Fruit fly (Drosophila melanogaster) ovary, adult (tissue): Measurements from ENCODE around the gene CG10510.

ENCODE experiments used
- CG17801 ChIP-seq: fragments of 200-800 bp; optimal IDR thresholded peaks from 2 replicates; lab custom pipeline; 2019; ENCODE audit warnings: missing biosample characterization, mild to moderate bottlenecking, missing genetic modification characterization, moderate library complexity; ENCODE audit not compliant: partially characterized antibody

CG10510 gene

DNA sequence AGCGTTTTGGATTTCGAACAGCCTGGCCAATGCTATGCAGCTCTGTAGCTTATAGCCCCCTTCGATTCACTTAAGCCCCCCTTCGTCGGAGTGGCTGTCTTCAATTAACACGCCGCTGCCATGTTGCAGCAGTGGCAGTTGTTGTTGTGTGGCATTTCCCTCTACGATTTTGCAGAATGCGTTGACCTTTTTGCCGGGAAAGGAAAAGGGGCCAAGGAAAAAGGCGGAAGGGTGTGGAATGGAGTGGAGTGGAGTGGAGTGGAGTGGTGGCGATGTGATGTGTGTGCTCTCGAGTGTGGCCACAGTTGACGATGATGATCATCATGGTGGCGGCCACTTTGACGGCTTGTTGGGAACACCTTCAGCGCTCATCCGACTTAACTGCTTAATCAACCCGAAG lies 28.5 kb upstream of the CG10510 start:
- TF ChIP-seq CG17801 (GFP tag; lab: Kevin White, UChicago), result no peak

DNA sequence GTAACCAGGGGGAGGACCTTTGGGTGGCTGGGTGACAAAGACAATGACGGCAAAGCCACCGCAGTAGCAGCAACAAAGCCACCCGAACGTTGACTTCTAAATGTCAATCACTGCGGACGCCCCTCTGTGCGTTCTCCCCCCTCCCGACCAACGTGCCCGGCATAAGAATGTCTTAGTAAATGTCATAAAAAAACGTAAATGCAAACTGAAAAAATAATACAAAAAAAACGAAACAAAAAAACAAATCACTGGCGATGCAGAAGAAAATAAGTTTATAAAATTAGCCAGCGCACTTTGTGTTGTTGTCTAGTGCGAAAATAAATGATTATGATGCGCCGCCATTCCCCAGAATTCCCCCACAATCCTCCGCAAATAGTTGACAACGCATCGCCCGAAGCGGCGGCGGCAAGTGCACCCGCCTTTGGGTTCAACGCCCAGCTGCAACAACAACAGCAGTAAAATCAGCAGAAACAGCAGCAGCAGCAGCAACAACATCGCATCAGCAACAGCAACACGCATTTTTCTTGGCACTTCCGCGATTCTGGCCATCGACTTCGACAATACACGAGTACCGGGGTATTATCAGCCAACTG lies 27.2 kb upstream of the CG10510 start:
- no peak for TF ChIP-seq CG17801 (GFP tag; lab: Kevin White, UChicago)

DNA sequence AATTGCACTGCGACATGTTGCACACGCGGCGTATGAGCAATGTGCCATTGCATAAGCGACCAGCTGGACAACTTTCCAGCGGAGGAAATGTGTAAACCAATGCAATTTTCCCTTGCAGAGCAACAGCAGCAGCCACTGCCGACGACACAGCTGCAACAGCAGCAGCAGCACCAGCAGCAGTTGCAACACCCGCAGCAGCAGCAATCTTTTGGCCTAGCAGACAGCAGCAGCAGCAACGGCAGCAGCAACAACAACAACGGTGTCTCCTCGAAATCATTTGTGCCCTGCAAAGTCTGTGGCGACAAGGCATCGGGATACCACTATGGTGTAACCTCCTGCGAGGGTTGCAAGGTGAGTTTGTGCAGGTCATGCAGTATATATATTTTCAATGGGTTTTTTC lies 20.9 kb upstream of the CG10510 start:
- no peak for TF ChIP-seq CG17801 (GFP tag; lab: Kevin White, UChicago)

DNA sequence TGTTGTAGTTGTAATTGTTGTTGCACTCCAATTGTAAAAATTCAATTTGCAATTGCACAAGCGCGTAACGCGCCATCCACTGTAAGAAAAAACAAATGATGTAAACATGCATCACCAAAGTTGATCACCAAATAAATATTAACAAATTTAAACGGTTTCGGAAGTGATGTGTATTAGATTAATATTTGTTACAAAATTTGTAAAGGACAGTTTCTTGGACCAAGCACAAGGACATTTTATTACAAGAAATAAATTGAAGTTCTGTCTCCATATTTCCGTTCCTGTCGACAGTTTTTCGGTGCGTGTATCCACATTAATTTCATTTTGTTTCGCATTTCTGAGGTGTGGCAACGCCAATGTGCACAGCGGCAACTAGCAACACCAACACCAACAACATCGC lies 19.9 kb upstream of the CG10510 start:
- TF ChIP-seq CG17801 (GFP tag; lab: Kevin White, UChicago), result no peak

DNA sequence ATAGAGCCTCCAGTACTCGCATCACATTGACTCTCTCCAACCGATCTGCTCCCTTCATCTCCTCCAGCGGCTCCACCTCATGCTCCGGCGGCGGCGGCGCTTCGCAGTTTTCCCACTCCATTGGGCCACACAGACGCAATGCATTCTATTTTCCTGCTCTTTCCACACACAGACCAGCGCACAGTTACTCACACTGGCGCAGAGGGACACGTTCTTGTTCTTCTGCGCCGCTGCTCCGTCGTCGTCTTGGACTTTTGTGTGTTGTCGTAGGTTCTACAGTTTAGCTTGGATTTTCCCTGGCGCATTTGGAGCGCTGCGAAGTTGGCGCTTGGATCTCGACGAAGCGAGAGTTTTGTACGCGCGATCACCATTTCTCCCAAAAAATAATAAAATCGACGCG lies 16.4 kb upstream of the CG10510 start, which contains the start of gene Eip78C:
Gene Eip78C, plus strand, starts transcription at position 301 of the 400 bp plus-strand sequence.
- no peak for TF ChIP-seq CG17801 (GFP tag; lab: Kevin White, UChicago)

DNA sequence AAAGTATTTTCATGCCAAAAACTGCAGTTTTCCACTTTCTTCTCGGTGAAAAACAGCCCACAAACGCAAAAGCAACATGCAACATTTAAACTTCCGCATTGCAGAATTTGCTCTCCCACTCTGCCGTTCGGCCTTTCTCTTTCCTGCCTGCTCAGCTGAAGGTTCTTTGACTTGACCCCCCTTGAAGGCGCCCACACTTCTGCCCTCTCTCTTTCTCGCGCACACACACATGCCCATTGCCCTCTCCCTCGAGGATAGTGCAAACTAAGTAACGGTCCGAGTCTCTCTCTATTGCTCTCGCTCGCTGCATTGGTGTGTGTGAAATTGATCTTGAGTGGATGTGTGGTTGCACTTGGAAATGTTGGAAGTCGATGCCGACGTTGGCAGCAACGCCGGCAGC lies 15.8 kb upstream of the CG10510 start:
- no peak for TF ChIP-seq CG17801 (GFP tag; lab: Kevin White, UChicago)

DNA sequence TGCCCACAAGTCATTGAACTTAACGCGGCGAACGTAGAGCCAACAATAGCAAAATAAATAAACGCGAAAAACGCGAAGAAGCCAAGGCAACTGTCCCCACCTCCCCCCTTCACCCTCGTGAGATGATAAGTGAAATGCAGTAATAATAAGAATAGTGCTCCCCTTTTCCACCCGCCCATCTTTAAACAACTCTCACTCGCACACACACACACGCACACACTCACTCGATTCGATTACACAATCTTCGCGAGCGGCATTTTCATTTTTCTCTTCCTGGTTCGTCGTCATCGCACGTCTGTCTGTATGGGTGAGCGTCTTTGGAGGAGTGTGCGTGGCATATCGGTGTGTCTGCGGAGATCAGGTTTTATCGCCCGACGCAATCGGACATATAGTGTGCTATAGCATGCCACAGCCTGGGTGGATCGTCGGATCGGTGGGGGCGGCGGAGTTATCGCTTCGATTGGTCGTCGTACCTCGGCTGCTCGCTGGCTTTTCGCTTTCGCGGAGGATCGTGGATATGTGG lies 14.9 kb upstream of the CG10510 start:
- no peak for TF ChIP-seq CG17801 (GFP tag; lab: Kevin White, UChicago)

DNA sequence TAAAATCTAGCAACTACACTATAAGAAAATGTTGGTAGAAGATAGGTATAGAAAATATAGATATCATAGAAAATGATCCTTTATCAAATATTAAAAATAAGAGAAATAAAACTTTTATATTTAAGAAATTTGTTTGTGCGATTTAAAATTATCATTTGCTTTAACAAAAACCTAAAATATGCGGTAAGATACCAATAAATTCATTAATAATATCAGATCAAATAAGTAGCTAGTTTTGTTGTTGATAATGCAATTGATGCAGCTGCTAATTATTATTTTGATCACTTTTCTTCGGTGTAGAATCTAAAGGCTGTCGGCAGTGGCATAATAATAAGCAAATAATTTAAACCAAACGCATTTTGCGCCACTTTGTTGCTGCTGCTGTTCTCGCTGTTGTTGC lies 14.4 kb upstream of the CG10510 start:
- no peak for TF ChIP-seq CG17801 (GFP tag; lab: Kevin White, UChicago)

DNA sequence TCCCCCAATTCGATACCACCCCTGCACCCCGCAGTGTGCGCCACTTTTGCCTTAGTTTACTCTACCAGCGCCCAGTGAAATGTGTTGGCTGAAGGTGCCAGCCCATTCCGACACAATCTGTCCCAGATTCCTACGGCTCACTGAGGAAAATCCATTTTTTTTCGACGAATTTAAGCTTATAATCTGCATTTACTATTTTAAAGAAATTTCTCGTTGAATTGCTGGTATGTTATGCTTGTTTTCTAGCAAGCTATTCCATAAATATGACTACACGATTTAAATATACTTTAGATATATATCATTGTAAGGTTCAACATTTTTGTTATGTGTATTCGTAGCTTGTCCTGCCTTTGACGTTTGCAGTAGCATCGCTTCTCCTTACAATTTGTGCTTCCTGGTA lies 13.4 kb upstream of the CG10510 start:
- TF ChIP-seq CG17801 (GFP tag; lab: Kevin White, UChicago), result no peak

DNA sequence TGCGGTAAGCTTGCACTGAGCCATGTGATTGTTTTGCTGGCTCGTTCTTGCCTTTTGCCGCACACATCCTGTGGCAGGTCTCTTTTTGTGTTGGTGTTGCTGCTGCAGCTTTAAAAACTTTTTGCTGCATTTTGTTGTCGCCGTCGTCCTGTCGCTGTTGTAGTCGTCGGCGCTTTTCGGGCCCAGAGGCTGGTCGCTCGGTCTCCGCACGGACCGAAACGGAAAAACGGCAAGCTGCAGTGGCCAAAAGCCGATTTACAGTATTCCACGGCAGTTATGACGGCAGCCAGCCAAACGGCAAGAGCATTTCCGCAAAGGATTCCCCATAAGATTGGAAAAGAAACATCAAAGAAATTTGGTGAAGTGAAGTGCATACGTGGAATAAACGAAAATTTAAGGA lies 10.2 kb upstream of the CG10510 start, which contains the start of gene CG43219:
Gene CG43219, plus strand, starts transcription at position 301 of the 400 bp plus-strand sequence.
- TF ChIP-seq CG17801 (GFP tag; lab: Kevin White, UChicago), result no peak

DNA sequence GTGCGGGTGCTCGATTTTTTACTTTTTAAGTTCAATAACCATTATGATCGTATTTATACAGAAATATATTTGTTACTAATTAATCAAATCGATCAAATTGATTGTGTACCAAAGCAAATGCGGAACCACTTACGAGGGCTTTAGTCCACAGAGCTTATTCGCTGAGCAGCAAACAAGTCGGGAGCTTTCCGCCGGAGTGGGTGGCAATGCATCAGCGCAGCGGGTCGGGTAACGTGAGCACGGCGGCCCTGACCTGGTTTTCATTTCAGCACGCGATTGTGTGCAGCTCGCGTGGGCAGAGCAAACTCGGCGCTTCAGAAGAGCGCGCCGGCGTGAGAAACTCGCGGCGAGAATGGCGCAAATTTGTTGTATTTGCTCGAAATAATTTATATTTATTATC lies 9.3 kb upstream of the CG10510 start:
- TF ChIP-seq CG17801 (GFP tag; lab: Kevin White, UChicago), result no peak

DNA sequence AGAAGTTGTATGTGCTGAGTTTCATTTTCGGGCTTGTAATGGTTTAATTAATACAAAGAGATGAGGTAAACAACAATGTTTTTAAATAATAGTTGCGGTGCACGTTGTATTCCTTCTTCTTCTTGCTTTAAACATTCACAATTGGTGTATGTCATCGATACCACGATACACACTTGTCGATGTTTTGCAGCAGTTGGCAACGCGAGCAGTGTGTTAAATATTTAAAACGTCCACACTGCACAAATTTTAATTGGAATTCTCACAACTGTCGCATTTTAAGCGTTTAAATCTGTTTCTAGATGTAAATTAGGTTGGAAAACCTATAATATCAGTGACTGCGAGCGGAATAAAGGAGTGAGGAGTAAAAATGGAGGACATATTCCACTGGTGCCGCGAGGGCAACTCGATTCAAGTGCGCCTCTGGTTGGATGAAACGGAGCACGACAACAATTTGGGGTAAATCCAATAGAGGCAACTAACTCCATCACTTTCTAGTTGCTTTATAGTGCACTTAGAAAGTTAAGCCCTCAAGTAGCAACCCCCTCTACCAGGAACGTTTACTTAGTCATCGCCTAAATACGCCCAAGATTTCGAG lies 6.9 kb upstream of the CG10510 start, which contains the start of the genes Trmt112 and Ilk:
Gene Trmt112, minus strand, starts transcription at position 143 of the 595 bp plus-strand sequence.
Gene Ilk, plus strand, starts transcription at position 205 of the 595 bp plus-strand sequence.
- TF ChIP-seq CG17801 (GFP tag; lab: Kevin White, UChicago), result no peak

DNA sequence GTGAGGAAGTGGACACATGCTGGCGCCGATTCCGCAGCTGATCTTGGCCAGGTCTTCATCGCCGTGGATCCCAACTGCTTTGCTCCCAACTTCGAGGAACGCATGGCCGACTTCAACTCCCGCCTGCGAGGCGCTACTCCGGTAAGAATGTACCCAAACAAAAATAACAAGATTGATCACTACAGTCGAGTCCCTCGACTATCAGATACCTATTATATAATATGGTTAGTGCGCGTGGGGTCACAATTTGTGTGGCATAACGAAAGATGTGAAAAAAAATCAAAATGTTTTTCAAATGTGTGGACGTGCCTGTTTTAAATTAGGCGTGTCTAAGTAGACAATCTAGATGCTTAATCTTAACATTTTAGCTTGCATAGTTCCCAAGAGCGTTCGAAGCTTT lies 3.4 kb downstream of the CG10510 start:
- TF ChIP-seq CG17801 (GFP tag; lab: Kevin White, UChicago), result no peak

DNA sequence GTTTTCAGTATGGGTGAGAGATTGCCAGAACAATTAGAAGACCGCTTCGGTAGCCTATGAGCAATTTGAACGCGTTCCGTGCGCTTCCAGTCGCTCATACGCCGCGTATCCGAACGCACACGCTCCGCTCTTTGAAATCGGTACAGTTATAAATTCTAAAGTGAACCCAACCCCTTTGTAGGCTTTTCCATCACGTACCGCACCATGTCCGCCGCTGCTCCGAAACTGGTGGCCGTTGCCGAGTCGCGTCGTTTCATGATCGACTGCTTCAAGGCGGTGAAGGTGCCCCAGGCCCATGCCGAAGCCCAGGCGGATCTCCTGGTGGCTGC lies 4.4 kb downstream of the CG10510 start:
- no peak for TF ChIP-seq CG17801 (GFP tag; lab: Kevin White, UChicago)

DNA sequence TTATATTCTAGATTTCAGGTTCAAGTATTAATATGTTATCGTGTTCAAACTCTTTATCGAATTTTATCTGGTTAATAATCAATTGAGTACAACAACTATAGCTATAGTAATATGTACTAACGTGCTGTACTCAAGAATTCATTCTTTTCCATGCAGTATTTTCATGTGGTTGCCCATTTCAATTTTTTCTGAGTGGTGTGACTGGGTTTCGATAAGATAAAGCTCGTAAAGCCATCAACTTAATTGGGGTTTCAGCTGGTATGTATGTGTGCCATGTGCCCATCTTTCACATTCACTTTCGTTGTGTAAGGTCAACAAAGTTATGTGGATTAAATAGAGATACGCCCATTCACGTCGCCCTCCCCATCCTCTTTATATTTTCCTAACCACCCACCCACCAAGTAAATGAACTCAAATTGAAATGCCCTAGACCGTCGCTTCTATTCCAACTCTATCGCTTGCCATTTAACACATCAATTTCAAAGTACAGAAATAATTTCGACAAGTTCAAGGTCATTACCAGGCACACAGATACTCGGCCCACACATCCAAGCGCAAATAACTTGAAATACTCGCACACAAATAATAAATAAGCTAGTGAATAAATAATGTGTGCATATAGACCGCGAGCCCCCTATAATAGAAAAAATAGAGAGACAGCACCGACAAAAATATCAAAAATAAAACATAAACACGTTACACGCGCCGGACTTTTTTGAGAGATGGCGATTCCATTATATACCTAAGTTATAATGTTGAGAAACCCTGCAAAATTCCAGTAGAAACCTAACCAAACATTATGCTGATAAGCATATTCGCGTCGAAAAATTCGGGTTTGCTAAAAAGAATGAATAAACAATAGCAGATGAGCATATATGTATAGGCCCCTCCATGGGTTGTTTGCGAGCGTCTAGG lies 5.0 kb downstream of the CG10510 start:
- no peak for TF ChIP-seq CG17801 (GFP tag; lab: Kevin White, UChicago)
